Worm (Caenorhabditis elegans) whole organism, early embryonic: ENCODE results near the gene K08D12.4.

Experiments
- B0310.2 ChIP-seq: sonication (generic microtip); optimal IDR thresholded peaks from 2 replicates; lab custom pipeline; 2016; ENCODE audit warnings: mild to moderate bottlenecking, missing genetic modification characterization, missing compliant biosample characterization
- F13C5.2 ChIP-seq: sonication (generic microtip); optimal IDR thresholded peaks from 2 replicates; lab custom pipeline; 2017; ENCODE audit warnings: mild to moderate bottlenecking, missing genetic modification characterization, inconsistent platforms, missing compliant biosample characterization
- aly-1 ChIP-seq: sonication (generic microtip); optimal IDR thresholded peaks from 2 replicates; lab custom pipeline; 2016; ENCODE audit warnings: missing genetic modification characterization, missing compliant biosample characterization
- ama-1 ChIP-seq: fragments of 150-350 bp; optimal IDR thresholded peaks from 2 replicates; lab custom pipeline; 2014
- ceh-13 ChIP-seq: fragments of 200-800 bp; sonication (Bioruptor generic); optimal IDR thresholded peaks from 2 replicates; lab custom pipeline; 2018; ENCODE audit warnings: mild to moderate bottlenecking, missing genetic modification characterization, missing compliant biosample characterization
- ceh-36 ChIP-seq: sonication (generic microtip); optimal IDR thresholded peaks from 2 replicates; lab custom pipeline; 2016; ENCODE audit warnings: missing genetic modification characterization, inconsistent platforms, missing compliant biosample characterization
- ets-7 ChIP-seq: sonication (generic microtip); optimal IDR thresholded peaks from 2 replicates; lab custom pipeline; 2016; ENCODE audit warnings: missing genotype, missing genetic modification characterization, missing compliant biosample characterization
- flt-1 ChIP-seq: fragments of 200-800 bp; sonication (Bioruptor generic); IDR thresholded peaks from 2 replicates; pipeline ENCODE4 v1.3.6; 2022; ENCODE audit warnings: missing genetic modification characterization, missing compliant biosample characterization
- hmbx-1 ChIP-seq: sonication (generic microtip); optimal IDR thresholded peaks from 2 replicates; lab custom pipeline; 2016; ENCODE audit warnings: mild to moderate bottlenecking, missing genetic modification characterization, missing compliant biosample characterization
- hmg-4 ChIP-seq: fragments of 200-800 bp; sonication (Bioruptor generic); optimal IDR thresholded peaks from 2 replicates; lab custom pipeline; 2018; ENCODE audit warnings: mild to moderate bottlenecking, missing genetic modification characterization, missing compliant biosample characterization
- hnd-1 ChIP-seq: sonication (generic microtip); optimal IDR thresholded peaks from 2 replicates; lab custom pipeline; 2016; ENCODE audit warnings: missing genetic modification characterization, missing compliant biosample characterization
- pes-1 ChIP-seq: fragments of 200-800 bp; sonication (Bioruptor generic); IDR thresholded peaks from 2 replicates; pipeline ENCODE4 v1.3.6; 2022; ENCODE audit warnings: missing genetic modification reagents, missing genetic modification characterization, missing compliant biosample characterization
- scrt-1 ChIP-seq: fragments of 200-800 bp; sonication (Bioruptor generic); IDR thresholded peaks from 2 replicates; pipeline ENCODE4 v1.3.6; 2022; ENCODE audit warnings: missing genetic modification characterization, missing compliant biosample characterization
- sea-1 ChIP-seq: fragments of 200-800 bp; sonication (Bioruptor generic); conservative IDR thresholded peaks from 2 replicates; pipeline ENCODE4 v1.3.6; 2022; ENCODE audit warnings: missing genetic modification characterization, missing compliant biosample characterization
- tbx-11 ChIP-seq: fragments of 200-800 bp; sonication (Bioruptor generic); IDR thresholded peaks from 2 replicates; pipeline ENCODE4 v1.3.6; 2022; ENCODE audit warnings: missing genetic modification characterization, missing compliant biosample characterization
- tbx-37 ChIP-seq: fragments of 200-800 bp; sonication (Bioruptor generic); conservative IDR thresholded peaks from 2 replicates; pipeline ENCODE4 v1.3.6; 2022; ENCODE audit warnings: missing genetic modification reagents, missing genetic modification characterization, missing compliant biosample characterization
- tra-4 ChIP-seq: sonication (generic microtip); optimal IDR thresholded peaks from 2 replicates; lab custom pipeline; 2017; ENCODE audit warnings: missing genetic modification characterization, missing compliant biosample characterization

K08D12.4 gene

ce11 chrIV:1706996-1707395 lies at the start of gene K08D12.4:
Gene K08D12.4 (plus strand): TSS chrIV:1707296.
- TF ChIP-seq hnd-1 (tag; lab: Kevin White, UChicago) (no peak), hmbx-1 (tag; lab: Kevin White, UChicago) (no peak), flt-1 (GFP tag; lab: Robert Waterston, UW) (no peak), aly-1 (tag; lab: Kevin White, UChicago) (no peak), tra-4 (tag; lab: Kevin White, UChicago) (no peak), tbx-11 (no peak), scrt-1 (GFP tag; lab: Robert Waterston, UW) (no peak)

ce11 chrIV:1659045-1659741 lies 47.9 kb upstream of the K08D12.4 start, which contains the start of gene rps-28:
Gene rps-28 (plus strand): TSS chrIV:1659691.
- TF ChIP-seq hmbx-1 (tag; lab: Kevin White, UChicago), result peak; percentile 52
- no peak for TF ChIP-seq ceh-13 (GFP tag; lab: Kevin White, UChicago)
- no peak for TF ChIP-seq aly-1 (tag; lab: Kevin White, UChicago)
- TF ChIP-seq pes-1 (GFP tag; lab: Robert Waterston, UW), result peak; percentile 83
- TF ChIP-seq tra-4 (tag; lab: Kevin White, UChicago), result peak; percentile 64
- TF ChIP-seq sea-1 (GFP tag; lab: Robert Waterston, UW), result peak; percentile 82
- peak; percentile 60 for TF ChIP-seq B0310.2
- peak; percentile 62 for TF ChIP-seq tbx-11
- peak; percentile 67 for TF ChIP-seq ets-7
- peak; percentile 70 for TF ChIP-seq tbx-37
- TF ChIP-seq hmg-4 (GFP tag; lab: Kevin White, UChicago), result peak; percentile 92
- no peak for TF ChIP-seq ama-1
- peak; percentile 98 for TF ChIP-seq F13C5.2 (tag; lab: Kevin White, UChicago)
- peak; percentile 70 for TF ChIP-seq ceh-36 (tag; lab: Kevin White, UChicago)
- peak; percentile 77 for TF ChIP-seq scrt-1 (GFP tag; lab: Robert Waterston, UW)
- TF ChIP-seq flt-1 (GFP tag; lab: Robert Waterston, UW), result peak; percentile 83
- TF ChIP-seq hnd-1 (tag; lab: Kevin White, UChicago), result peak; percentile 66

ce11 chrIV:1659978-1660377 lies 47.1 kb upstream of the K08D12.4 start, which contains the start of gene Y41D4B.4:
Gene Y41D4B.4 (plus strand): TSS chrIV:1660110.
- TF ChIP-seq scrt-1 (GFP tag; lab: Robert Waterston, UW), result no peak
- TF ChIP-seq tbx-11, result no peak
- TF ChIP-seq ceh-36 (tag; lab: Kevin White, UChicago), result no peak
- TF ChIP-seq ets-7, result no peak
- no peak for TF ChIP-seq flt-1 (GFP tag; lab: Robert Waterston, UW)
- no peak for TF ChIP-seq pes-1 (GFP tag; lab: Robert Waterston, UW)
- TF ChIP-seq ama-1, result no peak
- TF ChIP-seq tbx-37, result no peak
- no peak for TF ChIP-seq F13C5.2 (tag; lab: Kevin White, UChicago)
- no peak for TF ChIP-seq hmbx-1 (tag; lab: Kevin White, UChicago)
- no peak for TF ChIP-seq ceh-13 (GFP tag; lab: Kevin White, UChicago)
- no peak for TF ChIP-seq hmg-4 (GFP tag; lab: Kevin White, UChicago)
- no peak for TF ChIP-seq sea-1 (GFP tag; lab: Robert Waterston, UW)
- TF ChIP-seq B0310.2, result no peak
- TF ChIP-seq tra-4 (tag; lab: Kevin White, UChicago), result no peak

ce11 chrIV:1660735-1661134 lies 46.4 kb upstream of the K08D12.4 start:
- no peak for TF ChIP-seq scrt-1 (GFP tag; lab: Robert Waterston, UW)
- TF ChIP-seq ceh-13 (GFP tag; lab: Kevin White, UChicago), result no peak
- TF ChIP-seq hnd-1 (tag; lab: Kevin White, UChicago), result no peak
- no peak for TF ChIP-seq tbx-37
- no peak for TF ChIP-seq tbx-11
- TF ChIP-seq hmg-4 (GFP tag; lab: Kevin White, UChicago), result no peak
- TF ChIP-seq B0310.2, result no peak
- TF ChIP-seq ets-7, result no peak
- TF ChIP-seq flt-1 (GFP tag; lab: Robert Waterston, UW), result no peak
- TF ChIP-seq sea-1 (GFP tag; lab: Robert Waterston, UW), result no peak
- no peak for TF ChIP-seq aly-1 (tag; lab: Kevin White, UChicago)
- TF ChIP-seq tra-4 (tag; lab: Kevin White, UChicago), result no peak
- no peak for TF ChIP-seq ama-1

ce11 chrIV:1662872-1663271 lies 44.2 kb upstream of the K08D12.4 start:
- no peak for TF ChIP-seq ets-7
- TF ChIP-seq B0310.2, result no peak
- no peak for TF ChIP-seq ama-1
- TF ChIP-seq tbx-37, result no peak
- TF ChIP-seq pes-1 (GFP tag; lab: Robert Waterston, UW), result no peak
- no peak for TF ChIP-seq tra-4 (tag; lab: Kevin White, UChicago)
- no peak for TF ChIP-seq aly-1 (tag; lab: Kevin White, UChicago)
- TF ChIP-seq scrt-1 (GFP tag; lab: Robert Waterston, UW), result no peak
- no peak for TF ChIP-seq F13C5.2 (tag; lab: Kevin White, UChicago)
- TF ChIP-seq tbx-11, result no peak
- no peak for TF ChIP-seq hmbx-1 (tag; lab: Kevin White, UChicago)
- no peak for TF ChIP-seq ceh-13 (GFP tag; lab: Kevin White, UChicago)
- no peak for TF ChIP-seq hnd-1 (tag; lab: Kevin White, UChicago)
- TF ChIP-seq sea-1 (GFP tag; lab: Robert Waterston, UW), result no peak
- TF ChIP-seq ceh-36 (tag; lab: Kevin White, UChicago), result no peak

ce11 chrIV:1672398-1672797 lies 34.7 kb upstream of the K08D12.4 start, which contains the start of gene Y41D4B.1:
Gene Y41D4B.1 (plus strand): TSS chrIV:1672698.
- TF ChIP-seq F13C5.2 (tag; lab: Kevin White, UChicago) (no peak), tra-4 (tag; lab: Kevin White, UChicago) (no peak), B0310.2 (no peak), ama-1 (no peak), tbx-11 (no peak), aly-1 (tag; lab: Kevin White, UChicago) (no peak), scrt-1 (GFP tag; lab: Robert Waterston, UW) (no peak)

ce11 chrIV:1676926-1677325 lies 30.2 kb upstream of the K08D12.4 start:
- no peak for TF ChIP-seq flt-1 (GFP tag; lab: Robert Waterston, UW)
- peak; percentile 7 for TF ChIP-seq ceh-36 (tag; lab: Kevin White, UChicago)
